Worm (Caenorhabditis elegans): ENCODE results near the gene cox-6B.
A peak's percentile ranks its signal among the peaks of the same experiment; 100 is the strongest.

The cox-6B gene

ce11 chrIII:2710211-2710610 lies 10.7 kb downstream of the cox-6B start:
- TF ChIP-seq ZK546.5 (tag; optimal IDR thresholded peaks at IDR 0.05) (no peak), pha-4 (tag; optimal IDR thresholded peaks at IDR 0.05) (no peak), nhr-67 (tag; optimal IDR thresholded peaks at IDR 0.05) (no peak), ceh-9 (tag; optimal IDR thresholded peaks at IDR 0.05) (no peak), eor-1 (tag; optimal IDR thresholded peaks at IDR 0.05) (no peak)

ce11 chrIII:2711527-2711926 lies 12.1 kb downstream of the cox-6B start:
- no peak for TF ChIP-seq fkh-10 (GFP tag; optimal IDR thresholded peaks at IDR 0.05)
- peak; percentile 10 for TF ChIP-seq hmg-11 (tag; optimal IDR thresholded peaks at IDR 0.05)
- peak; percentile 12 for TF ChIP-seq nfya-1 (tag; optimal IDR thresholded peaks at IDR 0.05; ENCODE audit: insufficient read depth)
- TF ChIP-seq ZK546.5 (tag; optimal IDR thresholded peaks at IDR 0.05), result no peak
- no peak for TF ChIP-seq nhr-77 (tag; optimal IDR thresholded peaks at IDR 0.05)

- TF ChIP-seq sea-2 (GFP tag; optimal IDR thresholded peaks at IDR 0.05) (no peak), R02D3.7 (tag; optimal IDR thresholded peaks at IDR 0.05) (no peak), hmg-11 (tag; optimal IDR thresholded peaks at IDR 0.05) (peak; percentile 21), egl-27 (tag; optimal IDR thresholded peaks at IDR 0.05) (no peak)
Observed at ce11 chrIII:2716514-2716913, 17.1 kb downstream of the cox-6B start, which contains the start of gene tmem-132. TSS of gene tmem-132 (minus strand) at chrIII:2716614.

- no peak for TF ChIP-seq R02D3.7 (tag; optimal IDR thresholded peaks at IDR 0.05)
- no peak for TF ChIP-seq skn-1 (tag; optimal IDR thresholded peaks at IDR 0.05)
- TF ChIP-seq ztf-11 (tag; optimal IDR thresholded peaks at IDR 0.05), result no peak
- no peak for TF ChIP-seq ZK546.5 (tag; optimal IDR thresholded peaks at IDR 0.05)
- no peak for TF ChIP-seq snpc-4 (tag; optimal IDR thresholded peaks at IDR 0.05)
Observed at ce11 chrIII:2724992-2725220, 25.4 kb downstream of the cox-6B start, which contains the start of gene Y71H2AM.11. TSS of gene Y71H2AM.11 (minus strand) at chrIII:2725092.

- peak; percentile 18 for TF ChIP-seq pqm-1 (tag; optimal IDR thresholded peaks at IDR 0.05)
- TF ChIP-seq unc-62 (GFP tag; optimal IDR thresholded peaks at IDR 0.05), result no peak
- TF ChIP-seq nfya-1 (tag; optimal IDR thresholded peaks at IDR 0.05; ENCODE audit: insufficient read depth), result peak; percentile 4
- TF ChIP-seq jun-1 (tag; optimal IDR thresholded peaks at IDR 0.05), result no peak
- TF ChIP-seq pha-4 (tag; optimal IDR thresholded peaks at IDR 0.05), result peak; percentile 27
Observed at ce11 chrIII:2725221-2726203, 26.0 kb downstream of the cox-6B start, which contains the start of gene cosa-1. TSS of gene cosa-1 (plus strand) at chrIII:2726116.

ce11 chrIII:2733606-2734183 lies 34.2 kb downstream of the cox-6B start, which contains the start of gene Y71H2AM.12:
TSS of gene Y71H2AM.12 (minus strand) at chrIII:2734091.
- TF ChIP-seq ztf-11 (tag; optimal IDR thresholded peaks at IDR 0.05), result no peak
- peak; percentile 70 for TF ChIP-seq elt-2 (tag; optimal IDR thresholded peaks at IDR 0.05)
- no peak for TF ChIP-seq fkh-2 (tag; optimal IDR thresholded peaks at IDR 0.05)
- TF ChIP-seq nhr-11 (tag; optimal IDR thresholded peaks at IDR 0.05), result no peak

- TF ChIP-seq pqm-1 (tag; optimal IDR thresholded peaks at IDR 0.05) (peak; percentile 81), elt-2 (tag; optimal IDR thresholded peaks at IDR 0.05) (peak; percentile 93), ceh-9 (tag; optimal IDR thresholded peaks at IDR 0.05) (no peak), jun-1 (tag; optimal IDR thresholded peaks at IDR 0.05) (peak; percentile 50), pha-4 (tag; optimal IDR thresholded peaks at IDR 0.05) (peak; percentile 18)
Observed at ce11 chrIII:2739469-2739868, 40.0 kb downstream of the cox-6B start, which contains the start of gene cest-25. TSS of gene cest-25 (minus strand) at chrIII:2739531.

ce11 chrIII:2746553-2746952 lies 47.1 kb downstream of the cox-6B start, which contains the start of gene Y71H2AM.14:
TSS of gene Y71H2AM.14 (minus strand) at chrIII:2746653.
- TF ChIP-seq pqm-1 (tag; optimal IDR thresholded peaks at IDR 0.05) (peak; percentile 33), elt-3 (tag; optimal IDR thresholded peaks at IDR 0.05) (no peak), ZK546.5 (tag; optimal IDR thresholded peaks at IDR 0.05) (no peak), fkh-10 (GFP tag; optimal IDR thresholded peaks at IDR 0.05) (no peak)
